Worm (Caenorhabditis elegans) whole organism, L4 larva: ENCODE results near the gene lpr-2.

ENCODE experiments used
- F10B5.3 ChIP-seq: sonication (generic microtip); optimal IDR thresholded peaks from 2 replicates; lab custom pipeline; 2016; ENCODE audit warnings: mild to moderate bottlenecking, missing genetic modification characterization, missing compliant biosample characterization
- F37D6.2 ChIP-seq: sonication (generic microtip); optimal IDR thresholded peaks from 2 replicates; lab custom pipeline; 2016; ENCODE audit warnings: mild to moderate bottlenecking, missing genetic modification characterization, missing compliant biosample characterization
- F49E8.2 ChIP-seq: sonication (generic microtip); optimal IDR thresholded peaks from 2 replicates; lab custom pipeline; 2016; ENCODE audit warnings: missing compliant biosample characterization, mild to moderate bottlenecking, missing genetic modification characterization, borderline replicate concordance
- T20F7.1 ChIP-seq: fragments of 200-800 bp; sonication (Bioruptor generic); optimal IDR thresholded peaks from 2 replicates; lab custom pipeline; 2018; ENCODE audit warnings: mild to moderate bottlenecking, missing genetic modification characterization, missing compliant biosample characterization
- Y105C5A.15 ChIP-seq: fragments of 200-800 bp; sonication (Bioruptor generic); IDR thresholded peaks from 2 replicates; pipeline ENCODE4 v1.3.6; 2022; ENCODE audit warnings: missing genetic modification characterization, missing compliant biosample characterization
- Y5F2A.4 ChIP-seq: fragments of 200-800 bp; sonication (Bioruptor generic); optimal IDR thresholded peaks from 2 replicates; lab custom pipeline; 2018; ENCODE audit warnings: mild to moderate bottlenecking, missing genetic modification characterization, missing compliant biosample characterization
- ZK337.2 ChIP-seq: fragments of 200-800 bp; sonication (Bioruptor generic); IDR thresholded peaks from 2 replicates; pipeline ENCODE4 v1.3.6; 2022; ENCODE audit warnings: missing genetic modification reagents, missing genetic modification characterization, missing compliant biosample characterization
- ZK546.5 ChIP-seq, 2 experiments: sonication (generic microtip); optimal IDR thresholded peaks; 2 replicates each; lab custom pipeline; 2017; ENCODE audit warnings: missing biosample characterization in 2 of 2, missing genetic modification characterization in 2 of 2
- aly-2 ChIP-seq: sonication (generic microtip); optimal IDR thresholded peaks from 2 replicates; lab custom pipeline; 2018; ENCODE audit warnings: missing biosample characterization, missing genetic modification characterization
- ceh-20 ChIP-seq: fragments of 200-800 bp; sonication (Bioruptor generic); IDR thresholded peaks from 2 replicates; pipeline ENCODE4 v1.3.6; 2022; ENCODE audit warnings: missing genetic modification reagents, missing genetic modification characterization, missing compliant biosample characterization
- ceh-28 ChIP-seq: fragments of 150-350 bp; optimal IDR thresholded peaks from 2 replicates; lab custom pipeline; 2014; ENCODE audit warnings: missing biosample characterization, missing genetic modification reagents, missing genetic modification characterization
- ceh-32 ChIP-seq: sonication (generic microtip); optimal IDR thresholded peaks from 2 replicates; lab custom pipeline; 2016; ENCODE audit warnings: mild to moderate bottlenecking, missing genetic modification characterization, missing compliant biosample characterization; ENCODE audit not compliant: poor library complexity
- ceh-62 ChIP-seq: sonication (generic microtip); optimal IDR thresholded peaks from 2 replicates; lab custom pipeline; 2017; ENCODE audit warnings: missing biosample characterization, missing genetic modification characterization
- ceh-82 ChIP-seq: sonication (generic microtip); optimal IDR thresholded peaks from 2 replicates; lab custom pipeline; 2017; ENCODE audit warnings: missing biosample characterization, missing genetic modification characterization
- ces-1 ChIP-seq: fragments of 150-350 bp; sonication (generic microtip); optimal IDR thresholded peaks from 4 replicates; lab custom pipeline; 2014; ENCODE audit warnings: missing biosample characterization, missing genetic modification reagents, missing genetic modification characterization
- daf-16 ChIP-seq, 3 experiments: sonication (generic microtip); optimal IDR thresholded peaks; 2 replicates each; lab custom pipeline; 2016 to 2017; ENCODE audit warnings: missing genetic modification characterization in 3 of 3, missing genetic modification reagents in 3 of 3, mild to moderate bottlenecking in 2 of 3, missing compliant biosample characterization in 2 of 3, missing biosample characterization in 1 of 3, moderate library complexity in 1 of 3
- dmd-6 ChIP-seq: fragments of 200-800 bp; sonication (Bioruptor generic); IDR thresholded peaks from 2 replicates; pipeline ENCODE4 v1.3.6; 2022; ENCODE audit warnings: missing genetic modification reagents, missing genetic modification characterization, missing compliant biosample characterization
- dmd-8 ChIP-seq: fragments of 200-800 bp; sonication (Bioruptor generic); IDR thresholded peaks from 2 replicates; pipeline ENCODE4 v1.3.6; 2022; ENCODE audit warnings: missing genetic modification characterization, missing compliant biosample characterization
- dmd-9 ChIP-seq: fragments of 200-800 bp; sonication (Bioruptor generic); IDR thresholded peaks from 2 replicates; pipeline ENCODE4 v1.3.6; 2022; ENCODE audit warnings: missing genetic modification reagents, missing genetic modification characterization, missing compliant biosample characterization
- duxl-1 ChIP-seq: sonication (generic microtip); optimal IDR thresholded peaks from 2 replicates; lab custom pipeline; 2016; ENCODE audit warnings: mild to moderate bottlenecking, missing genetic modification characterization, moderate library complexity, missing compliant biosample characterization; ENCODE audit not compliant: poor library complexity
- dve-1 ChIP-seq: sonication (generic microtip); optimal IDR thresholded peaks from 2 replicates; lab custom pipeline; 2017; ENCODE audit warnings: antibody characterized with exemption, mild to moderate bottlenecking, missing genetic modification characterization, missing compliant biosample characterization; ENCODE audit not compliant: insufficient read depth
- egl-43 ChIP-seq: fragments of 200-800 bp; sonication (Bioruptor generic); IDR thresholded peaks from 2 replicates; pipeline ENCODE4 v1.3.6; 2022; ENCODE audit warnings: missing genetic modification reagents, missing genetic modification characterization, missing compliant biosample characterization
- fos-1 ChIP-seq: fragments of 150-350 bp; optimal IDR thresholded peaks from 2 replicates; lab custom pipeline; 2014; ENCODE audit warnings: missing biosample characterization, missing genetic modification characterization
- gei-8 ChIP-seq: fragments of 200-800 bp; sonication (Bioruptor generic); optimal IDR thresholded peaks from 2 replicates; lab custom pipeline; 2018; ENCODE audit warnings: mild to moderate bottlenecking, missing genetic modification characterization, missing compliant biosample characterization
- hif-1 ChIP-seq, 2 experiments: sonication (generic microtip); optimal IDR thresholded peaks; 2 replicates each; lab custom pipeline; 2016 to 2017; ENCODE audit warnings: missing compliant biosample characterization in 2 of 2, missing genetic modification characterization in 2 of 2, missing genetic modification reagents in 2 of 2, missing genotype in 2 of 2, mild to moderate bottlenecking in 1 of 2
- hlh-11 ChIP-seq: fragments of 200-800 bp; sonication (Bioruptor generic); optimal IDR thresholded peaks from 2 replicates; lab custom pipeline; 2018; ENCODE audit warnings: mild to moderate bottlenecking, missing genetic modification characterization, missing compliant biosample characterization
- hlh-30 ChIP-seq: sonication (generic microtip); optimal IDR thresholded peaks from 2 replicates; lab custom pipeline; 2017; ENCODE audit warnings: antibody characterized with exemption, mild to moderate bottlenecking, missing genetic modification characterization, missing compliant biosample characterization; ENCODE audit not compliant: insufficient read depth
- jun-1 ChIP-seq: fragments of 150-350 bp; optimal IDR thresholded peaks from 2 replicates; lab custom pipeline; 2014; ENCODE audit warnings: missing biosample characterization, missing genetic modification reagents, missing genetic modification characterization
- madf-5 ChIP-seq, 2 experiments: fragments of 200-800 bp; sonication (Bioruptor generic); IDR thresholded peaks; 2 replicates each; pipeline ENCODE4 v1.3.6; 2022; ENCODE audit warnings: missing compliant biosample characterization in 2 of 2, missing genetic modification characterization in 2 of 2
- mdl-1 ChIP-seq, 2 experiments: fragments of 150-350 bp in 1 of 2; sonication (generic microtip) in 1 of 2; optimal IDR thresholded peaks; 2 replicates each; lab custom pipeline; 2014 to 2017; ENCODE audit warnings: missing biosample characterization in 2 of 2, missing genetic modification characterization in 2 of 2
- nhr-10 ChIP-seq: fragments of 150-350 bp; optimal IDR thresholded peaks from 2 replicates; lab custom pipeline; 2014; ENCODE audit warnings: missing biosample characterization, missing genetic modification characterization
- nhr-111 ChIP-seq: fragments of 200-800 bp; sonication (Bioruptor generic); optimal IDR thresholded peaks from 2 replicates; lab custom pipeline; 2018; ENCODE audit warnings: mild to moderate bottlenecking, missing genetic modification characterization, missing compliant biosample characterization
- nhr-25 ChIP-seq: sonication (generic microtip); optimal IDR thresholded peaks from 2 replicates; lab custom pipeline; 2017; ENCODE audit warnings: missing genetic modification characterization, mild to moderate bottlenecking, missing compliant biosample characterization, antibody characterized with exemption, moderate library complexity, borderline replicate concordance; ENCODE audit not compliant: insufficient read depth
- nhr-28 ChIP-seq: fragments of 150-350 bp; optimal IDR thresholded peaks from 2 replicates; lab custom pipeline; 2014; ENCODE audit warnings: missing biosample characterization, missing genetic modification characterization
- nhr-42 ChIP-seq: fragments of 200-800 bp; sonication (Bioruptor generic); IDR thresholded peaks from 2 replicates; pipeline ENCODE4 v1.3.6; 2022; ENCODE audit warnings: missing genetic modification characterization, missing compliant biosample characterization
- nhr-48 ChIP-seq: sonication (generic microtip); optimal IDR thresholded peaks from 2 replicates; lab custom pipeline; 2016; ENCODE audit warnings: mild to moderate bottlenecking, missing genetic modification characterization, missing compliant biosample characterization
- nhr-6 ChIP-seq: fragments of 150-350 bp; optimal IDR thresholded peaks from 2 replicates; lab custom pipeline; 2014; ENCODE audit warnings: missing biosample characterization, missing genetic modification characterization
- nhr-76 ChIP-seq: fragments of 150-350 bp; optimal IDR thresholded peaks from 2 replicates; lab custom pipeline; 2014; ENCODE audit warnings: missing biosample characterization, missing genetic modification characterization
- nhr-77 ChIP-seq: fragments of 150-350 bp; optimal IDR thresholded peaks from 2 replicates; lab custom pipeline; 2014; ENCODE audit warnings: missing biosample characterization, missing genetic modification characterization
- pqm-1 ChIP-seq: sonication (generic microtip); optimal IDR thresholded peaks from 2 replicates; lab custom pipeline; 2017; ENCODE audit warnings: missing biosample characterization, missing genetic modification characterization
- rbr-2 ChIP-seq: sonication (generic microtip); optimal IDR thresholded peaks from 2 replicates; lab custom pipeline; 2016; ENCODE audit warnings: missing genotype, missing genetic modification characterization, missing compliant biosample characterization
- saeg-2 ChIP-seq: fragments of 200-800 bp; sonication (Bioruptor generic); IDR thresholded peaks from 2 replicates; pipeline ENCODE4 v1.3.6; 2022; ENCODE audit warnings: missing genetic modification reagents, missing genetic modification characterization, missing compliant biosample characterization
- snpc-1.2 ChIP-seq: fragments of 200-800 bp; sonication (Bioruptor generic); IDR thresholded peaks from 2 replicates; pipeline ENCODE4 v1.3.6; 2022; ENCODE audit warnings: missing genetic modification reagents, missing genetic modification characterization, missing compliant biosample characterization
- spr-1 ChIP-seq: sonication (generic microtip); optimal IDR thresholded peaks from 2 replicates; lab custom pipeline; 2016; ENCODE audit warnings: mild to moderate bottlenecking, missing genetic modification characterization, missing compliant biosample characterization
- tag-97 ChIP-seq: fragments of 200-800 bp; sonication (Bioruptor generic); IDR thresholded peaks from 2 replicates; pipeline ENCODE4 v1.3.6; 2022; ENCODE audit warnings: missing genetic modification characterization, missing compliant biosample characterization
- unc-39 ChIP-seq: sonication (generic microtip); optimal IDR thresholded peaks from 2 replicates; lab custom pipeline; 2017; ENCODE audit warnings: missing biosample characterization, missing genetic modification characterization
- vab-7 ChIP-seq: fragments of 200-800 bp; sonication (Bioruptor generic); IDR thresholded peaks from 2 replicates; pipeline ENCODE4 v1.3.6; 2022; ENCODE audit warnings: missing genetic modification reagents, missing genetic modification characterization, missing compliant biosample characterization
- zag-1 ChIP-seq: fragments of 150-350 bp; optimal IDR thresholded peaks from 2 replicates; lab custom pipeline; 2014; ENCODE audit warnings: missing biosample characterization, missing genetic modification characterization
- zfp-2 ChIP-seq: sonication (generic microtip); optimal IDR thresholded peaks from 2 replicates; lab custom pipeline; 2016; ENCODE audit warnings: mild to moderate bottlenecking, missing genetic modification characterization, missing compliant biosample characterization

The lpr-2 gene

ce11 chrIV:11821591-11822361 lies 42.8 kb downstream of the lpr-2 start, which contains the start of the genes par-5 and M117.3 (continued):
- peak; percentile 59; the same call in 1 of the 2 replicates for TF ChIP-seq snpc-1.2 (GFP tag; lab: Robert Waterston, UW)
- no peak for TF ChIP-seq fos-1
- TF ChIP-seq hlh-30 (tag; lab: Kevin White, UChicago): peak; percentile 98
- TF ChIP-seq nhr-25 (tag; lab: Kevin White, UChicago): no peak
- peak; percentile 24 for TF ChIP-seq nhr-6
- peak; percentile 43 for TF ChIP-seq F37D6.2
- no peak for TF ChIP-seq ceh-62 (tag; lab: Kevin White, UChicago)
- TF ChIP-seq nhr-77 (tag; lab: Kevin White, UChicago): peak; percentile 57
- TF ChIP-seq Y5F2A.4 (GFP tag; lab: Kevin White, UChicago): no peak
- no peak for TF ChIP-seq zfp-2
- no peak for TF ChIP-seq madf-5 (GFP tag; IDR thresholded peaks at IDR 0.05; lab: Robert Waterston, UW)
- peak; percentile 92 for TF ChIP-seq hlh-11 (tag; lab: Kevin White, UChicago)
- TF ChIP-seq nhr-28: peak; percentile 83
- no peak for TF ChIP-seq Y105C5A.15 (GFP tag; lab: Robert Waterston, UW)
- no peak for TF ChIP-seq ceh-32 (tag; lab: Kevin White, UChicago)
- TF ChIP-seq ceh-28 (tag; lab: Kevin White, UChicago): peak; percentile 68
- peak in 1 of 2 experiments; percentile 80 for TF ChIP-seq hif-1 (tag; optimal IDR thresholded peaks at IDR 0.05; lab: Kevin White, UChicago)
- TF ChIP-seq nhr-48: peak; percentile 48
- peak; percentile 54 to 94 for TF ChIP-seq mdl-1 (tag; optimal IDR thresholded peaks at IDR 0.05; lab: Kevin White, UChicago)
- no peak for TF ChIP-seq tag-97 (GFP tag; lab: Robert Waterston, UW)
- TF ChIP-seq egl-43 (GFP tag; lab: Robert Waterston, UW): peak; percentile 82
- TF ChIP-seq pqm-1 (tag; lab: Kevin White, UChicago): peak; percentile 48
- no peak for TF ChIP-seq ZK546.5 (tag; optimal IDR thresholded peaks at IDR 0.05; lab: Kevin White, UChicago)
- TF ChIP-seq ces-1 (GFP tag; lab: Kevin White, UChicago): peak; percentile 10
- TF ChIP-seq zag-1: no peak
- peak; percentile 65 for TF ChIP-seq T20F7.1 (GFP tag; lab: Kevin White, UChicago)
- TF ChIP-seq rbr-2 (tag; lab: Kevin White, UChicago): peak; percentile 67
- no peak for TF ChIP-seq nhr-76 (tag; lab: Kevin White, UChicago)
- no peak for TF ChIP-seq nhr-111 (GFP tag; lab: Kevin White, UChicago)
- TF ChIP-seq dmd-9 (GFP tag; lab: Robert Waterston, UW): no peak
- peak; percentile 90 for TF ChIP-seq dve-1 (tag; lab: Kevin White, UChicago)
- TF ChIP-seq gei-8 (GFP tag; lab: Kevin White, UChicago): no peak
- TF ChIP-seq ceh-20: peak; percentile 76
- no peak for TF ChIP-seq dmd-8
- no peak for TF ChIP-seq F49E8.2
- TF ChIP-seq dmd-6 (GFP tag; lab: Robert Waterston, UW): peak; percentile 86
- no peak for TF ChIP-seq nhr-42
- TF ChIP-seq unc-39: no peak
- TF ChIP-seq daf-16 (GFP tag; optimal IDR thresholded peaks at IDR 0.05; lab: Kevin White, UChicago): no peak
- peak; percentile 63 for TF ChIP-seq daf-16 (tag; optimal IDR thresholded peaks at IDR 0.05; lab: Kevin White, UChicago)
- no peak for TF ChIP-seq spr-1 (tag; lab: Kevin White, UChicago)
- peak; percentile 3 for TF ChIP-seq jun-1
- no peak for TF ChIP-seq ceh-82
- no peak for TF ChIP-seq nhr-10 (tag; lab: Kevin White, UChicago)
- no peak for TF ChIP-seq duxl-1 (tag; lab: Kevin White, UChicago)
- no peak for TF ChIP-seq F10B5.3 (tag; lab: Kevin White, UChicago)
- 0 out of 2 replicates have a peak, but pooled peaks have one; percentile 43 for TF ChIP-seq saeg-2
- TF ChIP-seq vab-7 (GFP tag; lab: Robert Waterston, UW): peak; percentile 63
- TF ChIP-seq ZK337.2 (GFP tag; lab: Robert Waterston, UW): no peak
- no peak for TF ChIP-seq aly-2 (tag; lab: Kevin White, UChicago)
